Worm (Caenorhabditis elegans) whole organism, L2 larva: ENCODE results near the gene K09C8.2.
A peak's percentile ranks its signal among the peaks of the same experiment; 100 is the strongest.

ENCODE experiments used
- C34F6.9 ChIP-seq: fragments of 150-350 bp; optimal IDR thresholded peaks from 2 replicates; lab custom pipeline; 2014; ENCODE audit warnings: missing biosample characterization, missing genetic modification characterization
- F13H6.1 ChIP-seq: sonication (generic microtip); optimal IDR thresholded peaks from 2 replicates; lab custom pipeline; 2016; ENCODE audit warnings: missing genetic modification characterization, missing compliant biosample characterization
- ZK546.5 ChIP-seq: sonication (generic microtip); optimal IDR thresholded peaks from 2 replicates; lab custom pipeline; 2017; ENCODE audit warnings: missing biosample characterization, missing genetic modification characterization
- aly-2 ChIP-seq: fragments of 150-350 bp; optimal IDR thresholded peaks from 2 replicates; lab custom pipeline; 2014; ENCODE audit warnings: missing biosample characterization, missing genetic modification characterization
- ama-1 ChIP-seq: fragments of 150-350 bp; optimal IDR thresholded peaks from 2 replicates; lab custom pipeline; 2018; ENCODE audit warnings: inconsistent platforms
- blmp-1 ChIP-seq: sonication (generic microtip); optimal IDR thresholded peaks from 2 replicates; lab custom pipeline; 2017; ENCODE audit warnings: missing genetic modification characterization, mild to moderate bottlenecking, missing compliant biosample characterization, antibody characterized with exemption, moderate library complexity; ENCODE audit not compliant: insufficient read depth
- ceh-16 ChIP-seq: fragments of 150-350 bp; optimal IDR thresholded peaks from 2 replicates; lab custom pipeline; 2014; ENCODE audit warnings: missing biosample characterization, missing genetic modification characterization
- crh-2 ChIP-seq: sonication (generic microtip); optimal IDR thresholded peaks from 2 replicates; lab custom pipeline; 2017; ENCODE audit warnings: missing biosample characterization, missing genetic modification characterization
- dmd-4 ChIP-seq: sonication (generic microtip); optimal IDR thresholded peaks from 2 replicates; lab custom pipeline; 2017; ENCODE audit warnings: missing biosample characterization, missing genetic modification characterization
- egl-27 ChIP-seq: sonication (generic microtip); optimal IDR thresholded peaks from 3 replicates; lab custom pipeline; 2017; ENCODE audit warnings: missing biosample characterization, missing genetic modification reagents, missing genetic modification characterization
- elt-1 ChIP-seq: fragments of 150-350 bp; optimal IDR thresholded peaks from 2 replicates; lab custom pipeline; 2014; ENCODE audit warnings: missing biosample characterization, missing genetic modification characterization
- fos-1 ChIP-seq: fragments of 150-350 bp; optimal IDR thresholded peaks from 2 replicates; lab custom pipeline; 2014; ENCODE audit warnings: missing biosample characterization, missing genetic modification characterization
- gmeb-1 ChIP-seq: fragments of 150-350 bp; optimal IDR thresholded peaks from 2 replicates; lab custom pipeline; 2014; ENCODE audit warnings: missing biosample characterization, missing genetic modification characterization
- lin-11 ChIP-seq: fragments of 150-350 bp; sonication (generic microtip); optimal IDR thresholded peaks from 2 replicates; lab custom pipeline; 2014; ENCODE audit warnings: missing biosample characterization, missing genetic modification characterization, inconsistent platforms, mixed read lengths
- lin-39 ChIP-seq: fragments of 150-350 bp; optimal IDR thresholded peaks from 2 replicates; lab custom pipeline; 2014; ENCODE audit warnings: missing biosample characterization, missing genetic modification reagents, missing genetic modification characterization
- mab-5 ChIP-seq: fragments of 150-350 bp; optimal IDR thresholded peaks from 2 replicates; lab custom pipeline; 2014; ENCODE audit warnings: missing biosample characterization, missing genetic modification characterization
- mbf-1 ChIP-seq: sonication (generic microtip); optimal IDR thresholded peaks from 2 replicates; lab custom pipeline; 2017; ENCODE audit warnings: missing biosample characterization, missing genetic modification characterization
- nhr-10 ChIP-seq: sonication (generic microtip); optimal IDR thresholded peaks from 2 replicates; lab custom pipeline; 2017; ENCODE audit warnings: missing biosample characterization, missing genetic modification characterization
- nhr-11 ChIP-seq: fragments of 150-350 bp; optimal IDR thresholded peaks from 2 replicates; lab custom pipeline; 2014; ENCODE audit warnings: missing biosample characterization, missing genetic modification characterization
- nhr-12 ChIP-seq: fragments of 150-350 bp; optimal IDR thresholded peaks from 2 replicates; lab custom pipeline; 2014; ENCODE audit warnings: missing biosample characterization, missing genetic modification characterization
- nhr-21 ChIP-seq: fragments of 150-350 bp; optimal IDR thresholded peaks from 2 replicates; lab custom pipeline; 2014; ENCODE audit warnings: missing biosample characterization, missing genetic modification characterization
- nhr-23 ChIP-seq: fragments of 150-350 bp; optimal IDR thresholded peaks from 2 replicates; lab custom pipeline; 2014; ENCODE audit warnings: missing biosample characterization, missing genetic modification reagents, missing genetic modification characterization
- nhr-237 ChIP-seq: fragments of 150-350 bp; optimal IDR thresholded peaks from 2 replicates; lab custom pipeline; 2014; ENCODE audit warnings: missing biosample characterization, missing genetic modification characterization
- nhr-6 ChIP-seq: fragments of 150-350 bp; optimal IDR thresholded peaks from 2 replicates; lab custom pipeline; 2014; ENCODE audit warnings: missing biosample characterization, missing genetic modification characterization
- nhr-77 ChIP-seq: fragments of 150-350 bp; optimal IDR thresholded peaks from 2 replicates; lab custom pipeline; 2014; ENCODE audit warnings: missing biosample characterization, missing genetic modification characterization
- sem-4 ChIP-seq: fragments of 150-350 bp; optimal IDR thresholded peaks from 2 replicates; lab custom pipeline; 2014; ENCODE audit warnings: missing biosample characterization, missing genetic modification reagents, missing genetic modification characterization
- skn-1 ChIP-seq: sonication (generic microtip); optimal IDR thresholded peaks from 2 replicates; lab custom pipeline; 2017; ENCODE audit warnings: missing biosample characterization, missing genetic modification characterization
- sma-3 ChIP-seq: sonication (generic microtip); optimal IDR thresholded peaks from 2 replicates; lab custom pipeline; 2016; ENCODE audit warnings: missing genetic modification reagents, missing genetic modification characterization, missing compliant biosample characterization
- sma-9 ChIP-seq, 2 experiments: fragments of 150-350 bp in 1 of 2; sonication (generic microtip) in 1 of 2; optimal IDR thresholded peaks; 2 replicates each; lab custom pipeline; 2014 to 2016; ENCODE audit warnings: missing genetic modification characterization in 2 of 2, mild to moderate bottlenecking in 1 of 2, missing biosample characterization in 1 of 2, missing compliant biosample characterization in 1 of 2, missing genetic modification reagents in 1 of 2, moderate library complexity in 1 of 2
- snpc-4 ChIP-seq: fragments of 150-350 bp; optimal IDR thresholded peaks from 2 replicates; lab custom pipeline; 2014; ENCODE audit warnings: missing biosample characterization, missing genetic modification characterization
- unc-62 ChIP-seq: fragments of 150-350 bp; optimal IDR thresholded peaks from 2 replicates; lab custom pipeline; 2014; ENCODE audit warnings: missing biosample characterization, missing genetic modification reagents, missing genetic modification characterization
- zag-1 ChIP-seq: fragments of 150-350 bp; optimal IDR thresholded peaks from 2 replicates; lab custom pipeline; 2014; ENCODE audit warnings: missing biosample characterization, missing genetic modification characterization
- ztf-4 ChIP-seq: fragments of 150-350 bp; optimal IDR thresholded peaks from 2 replicates; lab custom pipeline; 2014; ENCODE audit warnings: missing biosample characterization, missing genetic modification characterization

The K09C8.2 gene

ce11 chrX:10992177-10992576 lies 32.9 kb downstream of the K09C8.2 start, which contains the start of gene ver-3:
TSS of gene ver-3 (plus strand) at chrX:10992477.
- TF ChIP-seq skn-1 (no peak), crh-2 (tag; lab: Kevin White, UChicago) (no peak), nhr-23 (tag; lab: Kevin White, UChicago) (no peak), mbf-1 (no peak), C34F6.9 (no peak), nhr-77 (tag; lab: Kevin White, UChicago) (no peak), unc-62 (no peak), ceh-16 (tag; lab: Kevin White, UChicago) (no peak), mab-5 (tag; lab: Kevin White, UChicago) (no peak)
- TF ChIP-seq, all 48 proteins: peak for 0

- TF ChIP-seq zag-1 (no peak), dmd-4 (no peak)
Observed at ce11 chrX:10999176-10999575, 39.9 kb downstream of the K09C8.2 start, which contains the start of gene F59F3.6. TSS of gene F59F3.6 (minus strand) at chrX:10999276.

ce11 chrX:11001750-11002149 lies 42.5 kb downstream of the K09C8.2 start, which contains the start of gene col-177:
TSS of gene col-177 (minus strand) at chrX:11001850.
- TF ChIP-seq ztf-4 (tag; lab: Kevin White, UChicago) (no peak), blmp-1 (tag; lab: Kevin White, UChicago) (no peak), gmeb-1 (tag; lab: Kevin White, UChicago) (no peak), skn-1 (no peak), zag-1 (no peak), unc-62 (no peak), snpc-4 (no peak), dmd-4 (no peak), ama-1 (lab: Kevin White, UChicago) (no peak), fos-1 (tag; lab: Kevin White, UChicago) (no peak), mbf-1 (no peak), egl-27 (no peak), C34F6.9 (no peak), nhr-11 (tag; lab: Kevin White, UChicago) (no peak), aly-2 (tag; lab: Kevin White, UChicago) (no peak)
- TF ChIP-seq, all 48 proteins: peak for 0

- TF ChIP-seq nhr-237 (tag; lab: Kevin White, UChicago) (no peak), nhr-6 (tag; lab: Kevin White, UChicago) (no peak), nhr-10 (tag; lab: Kevin White, UChicago) (no peak), lin-11 (tag; lab: Kevin White, UChicago) (no peak), egl-27 (no peak), sem-4 (no peak), zag-1 (no peak), fos-1 (tag; lab: Kevin White, UChicago) (no peak)
Observed at ce11 chrX:11003701-11004100, 44.5 kb downstream of the K09C8.2 start.

ce11 chrX:11007393-11007792 lies 48.2 kb downstream of the K09C8.2 start:
- TF ChIP-seq crh-2 (tag; lab: Kevin White, UChicago) (peak; percentile 23), elt-1 (no peak), fos-1 (tag; lab: Kevin White, UChicago) (peak; percentile 75), dmd-4 (no peak), nhr-77 (tag; lab: Kevin White, UChicago) (no peak), nhr-12 (tag; lab: Kevin White, UChicago) (no peak), gmeb-1 (tag; lab: Kevin White, UChicago) (peak; percentile 3), sma-9 (GFP tag; optimal IDR thresholded peaks at IDR 0.05; lab: Kevin White, UChicago) (peak; percentile 0), sma-9 (tag; optimal IDR thresholded peaks at IDR 0.05; lab: Kevin White, UChicago) (no peak)

- TF ChIP-seq sma-3 (GFP tag; lab: Kevin White, UChicago) (peak; percentile 4), F13H6.1 (tag; lab: Kevin White, UChicago) (peak; percentile 15), aly-2 (tag; lab: Kevin White, UChicago) (no peak), sma-9 (GFP tag; optimal IDR thresholded peaks at IDR 0.05; lab: Kevin White, UChicago) (peak; percentile 37), sma-9 (tag; optimal IDR thresholded peaks at IDR 0.05; lab: Kevin White, UChicago) (no peak), fos-1 (tag; lab: Kevin White, UChicago) (peak; percentile 90)
- TF ChIP-seq, all 48 proteins: peak for 4
Observed at ce11 chrX:11008052-11008451, 48.8 kb downstream of the K09C8.2 start, which contains the start of gene del-5. TSS of gene del-5 (minus strand) at chrX:11008181.

ce11 chrX:11008954-11009353 lies 49.7 kb downstream of the K09C8.2 start, which contains the start of gene ttr-31:
TSS of gene ttr-31 (minus strand) at chrX:11009054.
- TF ChIP-seq nhr-21 (tag; lab: Kevin White, UChicago) (no peak), lin-11 (tag; lab: Kevin White, UChicago) (no peak), ZK546.5 (no peak), ztf-4 (tag; lab: Kevin White, UChicago) (no peak), nhr-11 (tag; lab: Kevin White, UChicago) (no peak), lin-39 (tag; lab: Kevin White, UChicago) (no peak), aly-2 (tag; lab: Kevin White, UChicago) (no peak), nhr-237 (tag; lab: Kevin White, UChicago) (no peak), mbf-1 (no peak)
